Fruit fly (Drosophila melanogaster): ENCODE results near the gene RpS19b.

The RpS19b gene

DNA sequence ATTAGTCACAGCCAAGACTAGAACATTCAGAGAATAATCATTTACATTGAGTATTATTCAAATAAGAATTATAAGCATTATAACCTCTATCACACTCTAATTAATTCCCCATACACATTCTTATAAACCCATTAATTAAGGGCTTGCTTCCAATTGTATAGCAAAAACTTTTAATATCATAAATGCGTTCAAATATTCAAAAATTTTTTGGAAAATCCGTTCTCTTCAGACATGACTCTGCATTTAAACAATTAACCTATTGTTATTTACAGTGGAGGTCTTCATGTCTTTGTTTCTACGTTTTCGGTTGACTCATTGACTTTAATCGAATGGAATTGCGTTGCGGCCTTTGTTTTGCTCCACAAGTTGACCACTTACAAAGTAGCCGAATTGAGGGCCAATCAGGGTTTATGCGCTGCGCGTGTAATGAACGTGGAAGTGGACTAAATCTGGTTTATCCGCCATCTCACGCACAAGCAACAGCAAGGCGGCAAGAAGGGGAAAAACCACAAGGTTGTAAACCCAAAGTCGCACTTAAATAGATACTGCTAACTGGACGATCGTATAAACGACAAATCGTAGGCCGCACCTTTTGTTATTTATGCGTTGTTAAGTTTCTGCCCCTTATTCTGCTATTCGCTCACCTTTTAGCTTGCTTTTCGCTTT lies 12.3 kb downstream of the RpS19b start:
- no peak for TF ChIP-seq noc (tag; optimal IDR thresholded peaks at IDR 0.05)

DNA sequence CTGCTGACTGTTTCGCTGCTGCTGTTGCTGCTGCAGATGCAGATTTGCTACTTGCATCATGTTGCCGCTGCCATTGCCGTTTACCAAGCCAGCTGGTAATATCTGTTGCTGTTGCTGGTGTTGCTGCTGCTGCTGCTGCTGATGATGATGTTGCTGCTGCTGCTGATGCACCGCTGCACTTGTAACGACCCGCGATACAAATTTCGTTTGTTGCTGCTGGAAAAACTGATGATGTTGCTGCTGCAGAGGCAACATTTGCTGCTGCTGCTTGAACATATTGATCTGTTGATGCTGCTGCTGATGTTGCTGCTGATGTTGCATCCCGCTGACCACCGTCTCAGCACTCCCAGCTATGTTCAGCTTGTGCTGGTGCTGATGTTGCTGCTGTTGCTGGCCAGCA lies 12.9 kb downstream of the RpS19b start:
- TF ChIP-seq noc (tag; optimal IDR thresholded peaks at IDR 0.05): no peak

DNA sequence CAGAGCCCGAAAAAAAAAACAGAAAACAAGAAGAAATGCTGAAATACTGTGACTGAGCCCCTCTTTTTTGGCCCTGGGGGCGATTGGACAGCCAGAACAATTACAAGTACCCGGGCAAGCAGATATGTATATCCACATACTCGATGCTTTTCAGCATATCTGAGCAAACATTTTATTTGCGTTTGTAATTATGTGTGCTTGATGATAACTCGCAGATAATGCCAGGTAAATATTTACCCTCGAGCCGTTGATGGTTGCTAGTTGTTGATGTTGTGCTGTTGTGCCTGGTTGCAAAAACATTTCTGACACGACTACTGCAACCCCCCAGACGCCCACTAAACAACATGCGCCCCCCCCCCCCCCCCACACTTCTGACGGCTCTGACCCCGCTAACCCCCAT lies 14.0 kb downstream of the RpS19b start:
- no peak for TF ChIP-seq noc (tag; optimal IDR thresholded peaks at IDR 0.05)

DNA sequence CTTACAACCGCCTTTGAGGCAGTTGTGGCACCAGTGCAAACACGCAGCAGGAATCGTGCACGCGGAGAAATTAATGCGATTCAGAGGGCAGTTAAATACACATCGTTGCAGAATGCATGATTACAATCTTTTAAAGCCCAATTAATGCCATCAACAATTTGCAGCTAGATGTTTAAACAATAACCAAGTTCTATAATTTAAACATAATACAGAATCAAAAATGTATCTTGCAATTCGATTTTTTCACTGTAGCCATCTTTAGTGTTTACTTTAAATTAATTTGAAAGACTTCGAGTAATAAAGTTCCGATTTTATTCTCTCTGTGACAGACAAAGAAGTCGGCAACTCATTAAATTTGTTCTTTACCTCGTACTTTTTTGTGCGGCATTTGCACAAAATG lies 17.4 kb downstream of the RpS19b start:
- TF ChIP-seq noc (tag; optimal IDR thresholded peaks at IDR 0.05): no peak

DNA sequence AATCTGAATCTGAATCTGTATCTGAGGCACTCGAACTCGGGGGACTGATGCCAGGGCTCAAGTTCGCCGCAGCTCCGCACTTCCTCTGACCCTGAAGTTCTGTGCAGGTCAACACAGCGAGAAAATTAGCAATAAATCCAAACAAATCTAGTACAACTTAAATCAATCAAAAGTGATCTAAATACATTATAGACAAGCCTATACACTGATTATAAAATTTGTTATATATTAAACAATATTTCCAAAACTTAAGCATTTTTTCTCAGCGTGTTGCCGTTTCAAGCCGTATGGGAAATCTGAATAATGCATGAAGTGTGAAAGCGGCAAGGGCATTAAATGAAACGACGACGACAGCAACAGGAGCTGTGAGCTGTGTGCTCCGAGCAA lies 18.3 kb downstream of the RpS19b start:
- TF ChIP-seq noc (tag; optimal IDR thresholded peaks at IDR 0.05): peak; percentile 18

DNA sequence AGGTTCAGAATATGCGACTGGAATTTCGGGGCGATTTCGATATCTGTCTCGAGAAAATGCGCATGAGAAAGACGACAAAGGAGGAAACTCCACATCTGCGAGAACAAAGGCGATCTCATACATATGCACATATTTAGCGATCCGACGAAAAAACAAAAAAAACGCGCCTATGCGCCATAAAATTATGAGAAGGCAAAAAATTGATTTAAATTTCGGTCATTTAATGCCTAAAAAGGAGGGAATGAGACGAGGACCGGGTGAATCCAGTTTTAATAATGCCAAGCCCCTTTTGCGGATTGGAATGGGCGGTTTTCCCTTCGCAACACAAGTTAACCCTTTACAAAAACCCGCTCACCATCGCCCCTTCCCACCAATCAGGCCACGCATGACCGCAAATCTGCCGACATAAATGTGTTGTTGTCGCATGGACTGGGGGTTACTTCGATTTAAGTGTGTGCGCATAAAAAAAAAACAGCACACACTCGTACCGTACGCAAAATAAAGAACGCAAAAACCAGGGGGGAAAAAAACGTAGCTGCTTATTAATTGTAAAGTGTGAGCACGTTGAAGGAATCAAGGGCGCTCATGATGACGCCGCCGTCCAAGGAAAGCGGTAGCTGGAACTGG lies 18.8 kb downstream of the RpS19b start:
- TF ChIP-seq noc (tag; optimal IDR thresholded peaks at IDR 0.05): no peak

DNA sequence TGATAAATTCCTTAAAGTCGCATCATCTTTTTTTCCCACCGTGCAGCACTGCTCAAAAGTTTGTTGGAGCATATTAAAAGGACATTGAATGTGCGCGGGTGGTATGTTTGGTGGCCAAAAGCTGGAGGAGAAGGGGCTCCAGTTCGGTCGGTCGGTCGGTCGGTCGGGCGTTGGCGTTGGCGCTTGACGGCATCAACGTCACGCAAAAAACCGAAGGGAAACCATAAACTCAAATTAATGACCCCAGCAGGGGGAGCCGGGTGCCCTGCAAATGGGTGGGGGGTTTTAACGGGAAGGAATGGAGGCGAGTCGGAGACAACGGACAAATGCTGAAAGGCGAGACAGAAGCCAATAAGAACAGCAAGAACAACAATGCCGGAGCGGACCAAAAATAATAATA lies 21.0 kb downstream of the RpS19b start:
- TF ChIP-seq noc (tag; optimal IDR thresholded peaks at IDR 0.05): no peak

DNA sequence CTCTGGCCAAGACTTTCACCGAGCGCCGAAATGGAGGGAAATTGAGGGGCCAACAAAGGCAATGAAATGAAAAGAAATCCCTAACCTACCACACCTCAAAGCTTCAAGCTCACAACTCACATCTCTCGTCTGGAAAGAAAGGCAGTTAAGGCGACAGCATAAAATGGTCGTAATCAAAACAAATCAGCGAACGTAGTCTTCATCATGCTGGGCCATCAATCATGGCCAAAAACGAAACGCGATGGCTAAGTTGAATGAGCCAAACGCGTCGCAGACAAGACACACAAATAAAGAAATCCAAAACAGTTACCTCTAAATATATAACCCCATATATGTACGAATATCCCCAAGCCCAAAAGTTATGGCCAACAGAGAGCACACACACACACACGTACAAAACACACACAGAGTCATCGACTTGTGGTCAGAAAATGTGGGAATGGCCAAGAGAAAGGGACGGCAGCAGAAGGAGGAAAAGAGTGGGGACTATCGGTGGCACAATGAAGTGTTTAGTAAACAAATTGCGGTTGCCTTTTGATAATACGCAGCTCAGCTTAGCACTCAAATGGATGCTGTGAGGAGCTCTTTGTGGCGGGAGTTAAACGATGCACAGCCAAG lies 22.1 kb downstream of the RpS19b start:
- no peak for TF ChIP-seq noc (tag; optimal IDR thresholded peaks at IDR 0.05)

DNA sequence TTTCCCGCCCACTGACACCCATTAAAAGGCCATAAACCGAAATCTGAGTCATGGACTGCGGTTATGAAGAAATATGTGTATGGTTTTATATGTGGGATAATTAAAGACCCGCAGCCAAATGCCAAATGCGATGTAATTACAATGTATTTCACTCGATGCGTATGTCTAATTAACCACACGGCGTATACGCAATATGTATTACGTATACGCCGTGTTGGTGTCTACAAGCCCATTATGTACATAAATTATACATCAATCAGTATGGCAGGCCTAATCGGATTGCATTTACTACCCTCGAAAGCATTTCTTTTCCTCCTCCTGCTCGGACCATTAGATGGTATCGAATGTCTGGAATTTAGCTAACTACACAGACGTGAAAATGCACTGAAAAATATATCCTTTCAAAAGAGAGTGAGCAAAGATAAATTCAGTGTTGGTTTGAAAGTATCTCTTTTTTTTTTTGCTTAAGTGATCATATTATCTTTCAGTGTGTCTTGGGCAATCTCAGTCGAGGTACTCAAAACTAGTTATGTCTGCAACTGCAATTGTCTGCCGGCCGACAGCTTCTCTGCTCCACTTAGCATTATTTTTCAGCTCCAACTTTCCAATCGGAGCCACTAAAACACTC lies 23.0 kb downstream of the RpS19b start:
- TF ChIP-seq noc (tag; optimal IDR thresholded peaks at IDR 0.05): no peak

DNA sequence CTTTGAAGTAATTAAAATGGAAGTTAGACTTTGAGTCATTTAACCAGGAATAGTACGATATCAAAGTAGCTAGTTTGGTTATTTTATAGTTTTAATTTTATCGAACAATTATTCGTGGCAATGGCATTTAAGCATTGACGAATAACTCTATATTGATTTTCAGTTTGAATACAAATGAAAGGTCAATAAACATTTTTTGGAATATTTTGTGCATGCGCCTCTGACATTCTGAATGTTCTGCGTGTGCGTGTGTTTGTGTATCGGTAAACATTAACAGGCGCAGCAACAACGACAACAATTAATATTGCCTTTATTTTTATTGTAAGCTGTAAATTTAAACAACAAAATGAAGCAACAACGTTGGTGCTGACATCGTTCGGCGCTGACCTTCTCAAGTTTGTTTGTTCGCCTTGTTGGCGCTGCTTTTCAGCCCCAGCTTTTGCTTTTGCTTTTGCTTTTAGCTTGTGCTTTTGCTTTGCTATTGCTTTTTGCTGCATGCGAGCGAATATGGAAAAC lies 23.9 kb downstream of the RpS19b start:
- no peak for TF ChIP-seq noc (tag; optimal IDR thresholded peaks at IDR 0.05)

DNA sequence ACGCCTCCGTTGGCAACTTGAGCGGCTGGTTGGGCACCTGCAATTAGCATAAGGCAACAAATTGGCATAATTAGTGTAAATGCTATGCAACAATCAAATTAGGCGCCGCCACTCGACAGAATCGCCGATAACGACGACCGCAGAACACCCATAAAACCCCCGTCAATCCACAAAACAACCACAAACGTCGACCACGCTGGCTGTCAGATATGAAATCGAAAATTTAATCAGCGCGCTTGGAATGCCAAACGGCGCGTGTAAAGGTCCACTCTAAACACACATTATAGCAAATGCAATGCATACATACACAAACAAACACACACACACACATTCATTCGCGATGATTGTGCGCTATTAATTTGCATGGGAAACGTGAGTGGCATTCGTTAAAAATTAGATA lies 29.9 kb downstream of the RpS19b start:
- TF ChIP-seq noc (tag; optimal IDR thresholded peaks at IDR 0.05): no peak

DNA sequence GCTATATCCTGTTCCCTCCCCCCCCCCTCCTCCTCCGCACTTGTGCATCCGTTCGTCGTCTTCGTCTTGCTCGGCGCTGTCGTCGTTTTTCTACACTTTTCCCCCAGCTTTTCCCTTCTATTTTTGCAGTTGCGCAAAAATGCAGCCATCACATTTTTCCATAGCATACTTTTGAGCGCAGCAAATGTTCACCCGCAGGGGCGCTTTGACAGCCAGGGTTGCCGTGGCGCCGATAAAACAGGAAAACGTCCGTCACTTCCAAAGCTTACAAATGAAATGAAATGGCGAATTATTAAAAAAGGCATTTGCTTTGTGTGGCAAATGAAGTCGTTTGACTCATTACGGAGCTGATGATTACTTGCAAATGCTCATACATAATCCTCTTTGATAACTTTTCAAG lies 30.8 kb downstream of the RpS19b start:
- no peak for TF ChIP-seq noc (tag; optimal IDR thresholded peaks at IDR 0.05)

DNA sequence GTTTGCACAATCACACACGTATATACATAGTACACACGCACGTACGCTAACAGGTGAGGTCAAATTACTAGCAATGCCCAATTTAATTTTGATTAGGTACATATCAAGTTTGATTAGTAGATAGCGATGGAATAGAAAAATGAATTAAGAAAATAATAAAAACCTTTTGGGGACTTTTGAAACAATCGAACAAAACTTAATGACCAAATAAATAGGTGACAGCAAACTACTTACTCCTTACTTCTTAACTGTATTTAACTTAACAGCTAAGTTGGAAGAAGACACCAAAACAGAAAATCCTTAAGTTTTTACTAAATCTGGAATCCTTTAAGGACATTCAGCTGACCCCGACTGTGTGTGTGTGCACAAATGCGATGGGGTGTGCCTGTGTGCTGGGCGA lies 31.3 kb downstream of the RpS19b start:
- no peak for TF ChIP-seq noc (tag; optimal IDR thresholded peaks at IDR 0.05)

DNA sequence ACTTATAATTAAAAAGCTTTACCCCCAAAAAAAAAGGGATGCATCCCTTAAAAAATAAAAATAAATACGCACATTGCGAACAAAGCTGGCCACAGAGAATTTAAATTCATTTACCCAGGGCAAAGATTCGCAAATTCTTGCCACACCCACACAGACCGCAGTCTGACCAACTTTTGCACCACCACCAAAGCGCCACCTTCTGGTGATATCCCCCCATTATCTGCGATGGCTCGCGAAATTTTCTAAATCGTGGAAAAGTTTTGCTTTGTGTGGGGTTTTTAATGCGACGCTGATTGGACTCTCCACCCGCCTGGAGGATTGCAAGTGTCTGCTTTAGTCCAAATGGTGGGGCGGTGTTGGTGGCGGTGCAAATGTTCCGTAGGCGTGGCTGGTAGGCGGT lies 33.2 kb downstream of the RpS19b start:
- TF ChIP-seq noc (tag; optimal IDR thresholded peaks at IDR 0.05): no peak

DNA sequence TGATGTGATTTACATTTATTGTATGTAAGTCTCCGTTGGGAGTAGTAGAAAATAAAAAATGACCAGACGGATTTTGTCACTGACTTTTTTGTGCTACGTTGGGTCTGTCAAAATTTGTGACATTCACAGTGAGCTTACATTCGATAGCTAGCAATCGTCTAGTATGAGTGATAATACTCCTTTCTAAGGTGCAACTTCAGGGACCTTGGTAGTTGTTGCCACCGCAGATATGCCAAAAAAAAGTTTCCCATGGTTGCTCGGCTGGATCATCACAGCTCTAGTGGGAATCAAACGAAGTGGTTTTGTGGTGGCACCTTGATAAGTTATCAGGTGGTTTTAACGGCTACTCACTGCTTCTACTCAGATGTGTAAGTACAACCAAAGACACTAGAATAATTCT lies 39.9 kb downstream of the RpS19b start, which contains the start of gene tbrd-1:
TSS of gene tbrd-1 (minus strand) at position 101 of the 400 bp plus-strand sequence.
- no peak for TF ChIP-seq noc (tag; optimal IDR thresholded peaks at IDR 0.05)

DNA sequence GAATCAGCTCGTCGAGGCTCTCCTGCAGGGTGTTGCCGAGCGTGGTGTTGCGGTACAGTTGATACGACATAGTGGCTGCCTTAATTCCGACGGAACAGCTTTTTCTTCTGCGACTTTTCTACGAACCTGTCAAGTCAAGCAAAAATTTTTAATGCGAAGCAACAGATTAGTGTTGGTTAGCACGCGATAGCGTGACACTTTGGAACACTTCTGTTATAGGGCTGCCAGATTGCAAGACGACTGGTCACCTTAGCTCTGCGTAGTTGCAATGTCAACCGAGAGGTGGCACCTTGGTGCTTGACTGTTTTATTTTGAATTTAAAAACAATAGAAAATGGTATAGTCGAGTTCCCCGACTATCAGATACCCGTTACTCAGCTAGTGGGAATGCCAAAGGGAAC lies 42.4 kb downstream of the RpS19b start, which contains the start of gene TfIIA-S:
TSS of gene TfIIA-S (minus strand) at position 175 of the 400 bp plus-strand sequence.
- TF ChIP-seq noc (tag; optimal IDR thresholded peaks at IDR 0.05): no peak

DNA sequence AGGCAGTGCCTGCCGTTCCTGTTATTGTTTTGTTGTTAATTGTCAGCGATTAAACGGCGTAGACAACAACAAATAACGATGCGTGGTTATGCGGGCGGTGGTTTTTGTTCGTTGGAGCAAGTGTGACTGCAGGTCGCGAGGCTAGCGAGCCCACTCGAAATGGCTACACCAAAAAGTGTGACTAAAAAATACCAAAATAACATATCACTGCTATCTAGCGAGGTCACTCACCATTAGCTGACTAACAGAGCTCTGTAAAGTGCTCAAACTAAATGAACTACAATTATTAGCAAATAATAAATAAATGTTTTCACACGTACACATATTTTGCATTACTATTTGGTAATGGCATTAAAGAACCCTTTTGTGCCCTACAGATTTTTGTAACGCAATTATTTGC lies 43.4 kb downstream of the RpS19b start, which contains the start of gene Pli:
TSS of gene Pli (minus strand) at position 131 of the 400 bp plus-strand sequence.
- peak; percentile 39 for TF ChIP-seq noc (tag; optimal IDR thresholded peaks at IDR 0.05)
